Worm (Caenorhabditis elegans): ENCODE results near the gene T16G1.13.

- TF ChIP-seq cog-1 (tag; optimal IDR thresholded peaks at IDR 0.05) = no peak
- TF ChIP-seq ref-1 (GFP tag; conservative IDR thresholded peaks at IDR 0.05) = no peak
- no peak for TF ChIP-seq klf-2 (GFP tag; conservative IDR thresholded peaks at IDR 0.05)
- no peak for TF ChIP-seq ztf-29 (GFP tag; IDR thresholded peaks at IDR 0.05)
- TF ChIP-seq ztf-23 (GFP tag; IDR thresholded peaks at IDR 0.05) = no peak
- no peak for TF ChIP-seq med-1 (GFP tag; optimal IDR thresholded peaks at IDR 0.05; ENCODE audit: insufficient read depth)
These were observed 49.9 kb downstream of the T16G1.13 start, which contains the start of gene far-4 for ce11 chrV:12999559-12999958.

Measured in whole organism, midembryonic.